Fruit fly (Drosophila melanogaster): ENCODE data around the gene CG33494.
A peak's percentile ranks its signal among the peaks of the same experiment; 100 is the strongest.

DNA sequence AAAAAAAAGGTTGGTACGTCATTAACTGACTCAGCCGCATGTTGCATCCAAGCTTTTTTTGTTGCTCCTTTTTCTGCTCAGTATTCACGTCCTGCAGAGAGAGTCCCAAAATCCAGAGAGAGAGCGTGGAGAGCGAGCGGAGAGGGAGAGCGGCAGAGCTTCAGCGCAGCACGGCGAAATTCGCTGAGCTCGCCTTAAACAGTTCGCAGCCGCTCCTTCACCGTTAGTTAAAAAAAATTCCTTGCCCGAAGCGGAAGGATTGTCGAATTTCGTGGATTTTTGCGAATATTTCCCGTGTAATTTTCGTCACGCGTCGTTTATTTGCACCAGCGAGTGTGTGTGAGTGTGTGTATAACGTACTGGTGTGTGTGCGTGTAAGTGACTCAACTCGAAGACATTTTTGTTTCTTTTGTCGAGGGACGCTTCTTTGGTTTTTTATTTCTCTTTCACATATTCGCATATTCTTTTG lies 23.2 kb upstream of the CG33494 start:
- TF ChIP-seq CG16779 (tag; optimal IDR thresholded peaks at IDR 0.05) = peak; percentile 39
- no peak for TF ChIP-seq salr (GFP tag; optimal IDR thresholded peaks at IDR 0.05)

Measured in whole organism, prepupa.